Fruit fly (Drosophila melanogaster) whole organism, embryonic: ENCODE data around the gene CG31189.
A peak's percentile ranks its signal among the peaks of the same experiment; 100 is the strongest.

ENCODE experiments used
- B-H1 ChIP-seq: fragments of 200-800 bp; sonication (Bioruptor generic); IDR thresholded peaks from 3 replicates; pipeline ENCODE4 v1.3.6; 2022; ENCODE audit warnings: missing biosample characterization, missing genetic modification characterization
- Blimp-1 ChIP-seq: fragments of 200-800 bp; sonication (Bioruptor generic); optimal IDR thresholded peaks from 3 replicates; lab custom pipeline; 2018; ENCODE audit warnings: missing biosample characterization, missing genetic modification characterization, mild to moderate bottlenecking, moderate library complexity, missing genetic modification reagents
- CG13624 ChIP-seq: fragments of 200-800 bp; sonication (Bioruptor generic); optimal IDR thresholded peaks from 2 replicates; lab custom pipeline; 2016; ENCODE audit warnings: missing biosample characterization, missing genetic modification characterization
- CG14667 ChIP-seq: fragments of 200-800 bp; sonication (Bioruptor generic); IDR thresholded peaks from 2 replicates; pipeline ENCODE4 v1.3.6; 2022; ENCODE audit warnings: missing biosample characterization, missing genetic modification characterization
- CG15479 ChIP-seq: fragments of 200-800 bp; sonication (Bioruptor generic); optimal IDR thresholded peaks from 3 replicates; lab custom pipeline; 2019; ENCODE audit warnings: missing biosample characterization, mild to moderate bottlenecking, missing genetic modification characterization, moderate library complexity
- CG15514 ChIP-seq: fragments of 200-800 bp; sonication (Bioruptor generic); optimal IDR thresholded peaks from 3 replicates; lab custom pipeline; 2017; ENCODE audit warnings: missing biosample characterization, missing genetic modification characterization, mild to moderate bottlenecking, moderate library complexity, missing genetic modification reagents
- CG16815 ChIP-seq: fragments of 200-800 bp; sonication (Bioruptor generic); optimal IDR thresholded peaks from 3 replicates; lab custom pipeline; 2017; ENCODE audit warnings: missing biosample characterization, mild to moderate bottlenecking, missing genetic modification characterization
- CG16863 ChIP-seq: fragments of 200-800 bp; sonication (Bioruptor generic); optimal IDR thresholded peaks from 3 replicates; lab custom pipeline; 2016; ENCODE audit warnings: missing biosample characterization, missing genetic modification characterization
- CG17612 ChIP-seq: fragments of 200-800 bp; sonication (Bioruptor generic); IDR thresholded peaks from 2 replicates; pipeline ENCODE4 v1.3.6; 2022; ENCODE audit warnings: missing biosample characterization, missing genetic modification characterization
- CG1792 ChIP-seq: fragments of 200-800 bp; sonication (Bioruptor generic); optimal IDR thresholded peaks from 2 replicates; lab custom pipeline; 2016; ENCODE audit warnings: missing biosample characterization, missing genetic modification characterization
- CG18764 ChIP-seq: fragments of 200-800 bp; sonication (Bioruptor generic); optimal IDR thresholded peaks from 3 replicates; lab custom pipeline; 2016; ENCODE audit warnings: missing biosample characterization, missing genetic modification characterization
- CG2120 ChIP-seq: fragments of 200-800 bp; sonication (Bioruptor generic); optimal IDR thresholded peaks from 3 replicates; lab custom pipeline; 2016; ENCODE audit warnings: missing biosample characterization, missing genetic modification characterization
- CG2202 ChIP-seq: fragments of 200-800 bp; sonication (Bioruptor generic); optimal IDR thresholded peaks from 2 replicates; lab custom pipeline; 2018; ENCODE audit warnings: missing biosample characterization, mild to moderate bottlenecking, missing genetic modification characterization
- CG30403 ChIP-seq: fragments of 200-800 bp; sonication (Bioruptor generic); optimal IDR thresholded peaks from 3 replicates; lab custom pipeline; 2016; ENCODE audit warnings: missing biosample characterization, missing genetic modification characterization
- CG31388 ChIP-seq: fragments of 200-800 bp; sonication (Bioruptor generic); optimal IDR thresholded peaks from 2 replicates; lab custom pipeline; 2016; ENCODE audit warnings: missing biosample characterization, missing genetic modification characterization
- CG31441 ChIP-seq: fragments of 200-800 bp; sonication (Bioruptor generic); IDR thresholded peaks from 2 replicates; pipeline ENCODE4 v1.3.6; 2022; ENCODE audit warnings: missing biosample characterization, missing genetic modification characterization
- CG33213 ChIP-seq: fragments of 200-800 bp; sonication (Bioruptor generic); optimal IDR thresholded peaks from 3 replicates; lab custom pipeline; 2016; ENCODE audit warnings: missing biosample characterization, missing genetic modification characterization
- CG34422 ChIP-seq: fragments of 200-800 bp; sonication (Bioruptor generic); IDR thresholded peaks from 3 replicates; pipeline ENCODE4 v1.3.6; 2022; ENCODE audit warnings: missing biosample characterization, missing genetic modification characterization
- CG3838 ChIP-seq: fragments of 200-800 bp; sonication (Bioruptor generic); optimal IDR thresholded peaks from 3 replicates; lab custom pipeline; 2016; ENCODE audit warnings: missing biosample characterization, missing genetic modification characterization
- CG6683 ChIP-seq: fragments of 200-800 bp; sonication (Bioruptor generic); optimal IDR thresholded peaks from 2 replicates; lab custom pipeline; 2017; ENCODE audit warnings: missing biosample characterization, mild to moderate bottlenecking, missing genetic modification characterization, missing genetic modification reagents
- CG8089 ChIP-seq: fragments of 200-800 bp; sonication (Bioruptor generic); optimal IDR thresholded peaks from 3 replicates; lab custom pipeline; 2016; ENCODE audit warnings: missing biosample characterization, missing genetic modification characterization
- CG8290 ChIP-seq, 3 experiments: fragments of 200-800 bp; sonication (Bioruptor generic); optimal IDR thresholded peaks; 2 replicates each; lab custom pipeline; 2016 to 2019; ENCODE audit warnings: missing biosample characterization in 3 of 3, missing genetic modification characterization in 3 of 3, mild to moderate bottlenecking in 2 of 3, moderate library complexity in 1 of 3
- CG9215 ChIP-seq: fragments of 200-800 bp; sonication (Bioruptor generic); IDR thresholded peaks from 2 replicates; pipeline ENCODE4 v1.3.6; 2022; ENCODE audit warnings: missing biosample characterization, missing genetic modification characterization
- CG9797 ChIP-seq: fragments of 200-800 bp; sonication (Bioruptor generic); optimal IDR thresholded peaks from 3 replicates; lab custom pipeline; 2018; ENCODE audit warnings: missing biosample characterization, mild to moderate bottlenecking, missing genetic modification characterization
- Fer1 ChIP-seq: fragments of 200-800 bp; sonication (Bioruptor generic); optimal IDR thresholded peaks from 2 replicates; lab custom pipeline; 2017; ENCODE audit warnings: missing biosample characterization, mild to moderate bottlenecking, missing genetic modification characterization
- HLH3B ChIP-seq: fragments of 200-800 bp; sonication (Bioruptor generic); IDR thresholded peaks from 2 replicates; pipeline ENCODE4 v1.3.6; 2022; ENCODE audit warnings: missing biosample characterization, missing genetic modification characterization
- HLH4C ChIP-seq: fragments of 200-800 bp; sonication (Bioruptor generic); IDR thresholded peaks from 3 replicates; pipeline ENCODE4 v1.3.6; 2022; ENCODE audit warnings: missing biosample characterization, missing genetic modification characterization; ENCODE audit not compliant: partially characterized antibody
- HmgZ ChIP-seq: fragments of 200-800 bp; sonication (Bioruptor generic); optimal IDR thresholded peaks from 2 replicates; lab custom pipeline; 2018; ENCODE audit warnings: missing biosample characterization, mild to moderate bottlenecking, missing genetic modification characterization
- Hmx ChIP-seq: fragments of 200-800 bp; sonication (Bioruptor generic); optimal IDR thresholded peaks from 2 replicates; lab custom pipeline; 2016; ENCODE audit warnings: missing biosample characterization, missing genetic modification characterization
- Mad ChIP-seq: fragments of 200-800 bp; sonication (Bioruptor generic); optimal IDR thresholded peaks from 2 replicates; lab custom pipeline; 2016; ENCODE audit warnings: missing biosample characterization, missing genetic modification characterization
- Med ChIP-seq: fragments of 200-800 bp; sonication (Bioruptor generic); peaks from one replicate; lab custom pipeline; 2016; ENCODE audit warnings: missing biosample characterization, missing genetic modification characterization, mild to moderate bottlenecking, inconsistent platforms, moderate library complexity
- NC2α ChIP-seq: fragments of 200-800 bp; sonication (Bioruptor generic); optimal IDR thresholded peaks from 2 replicates; lab custom pipeline; 2016; ENCODE audit warnings: missing biosample characterization, missing genetic modification characterization
- dati ChIP-seq: fragments of 200-800 bp; sonication (Bioruptor generic); IDR thresholded peaks from 2 replicates; pipeline ENCODE4 v1.3.6; 2022; ENCODE audit warnings: missing biosample characterization, missing genetic modification characterization
- ewg ChIP-seq: fragments of 200-800 bp; sonication (Bioruptor generic); optimal IDR thresholded peaks from 3 replicates; lab custom pipeline; 2017; ENCODE audit warnings: mild to moderate bottlenecking, missing biosample characterization, missing genetic modification reagents, missing genetic modification characterization
- eyg ChIP-seq: fragments of 200-800 bp; sonication (Bioruptor generic); optimal IDR thresholded peaks from 3 replicates; lab custom pipeline; 2016; ENCODE audit warnings: missing biosample characterization, missing genetic modification characterization
- h ChIP-seq: fragments of >200 bp; optimal IDR thresholded peaks from 2 replicates; lab custom pipeline; 2017
- hb ChIP-seq: fragments of 200-800 bp; sonication (Bioruptor generic); IDR thresholded peaks from 3 replicates; pipeline ENCODE4 v1.3.6; 2022; ENCODE audit warnings: missing biosample characterization, missing genetic modification characterization; ENCODE audit not compliant: partially characterized antibody
- her ChIP-seq: fragments of 200-800 bp; sonication (Bioruptor generic); optimal IDR thresholded peaks from 2 replicates; lab custom pipeline; 2016; ENCODE audit warnings: missing biosample characterization, missing genetic modification characterization
- hkb ChIP-seq, 2 experiments: fragments of 200-800 bp in 1 of 2; fragments of >200 bp in 1 of 2; sonication (Bioruptor generic) in 1 of 2; IDR thresholded peaks in 1 of 2; optimal IDR thresholded peaks in 1 of 2; 2 replicates each; pipeline versions ENCODE4 v1.3.6 to Lab custom; 2017 to 2022; ENCODE audit warnings: missing biosample characterization in 1 of 2, missing genetic modification characterization in 1 of 2
- hth ChIP-seq: fragments of >200 bp; optimal IDR thresholded peaks from 2 replicates; lab custom pipeline; 2017; ENCODE audit warnings: inconsistent platforms
- mirr ChIP-seq: fragments of 200-800 bp; sonication (Bioruptor generic); optimal IDR thresholded peaks from 3 replicates; lab custom pipeline; 2018; ENCODE audit warnings: missing biosample characterization, mild to moderate bottlenecking, missing genetic modification characterization
- nmo ChIP-seq: fragments of 200-800 bp; sonication (Bioruptor generic); optimal IDR thresholded peaks from 2 replicates; lab custom pipeline; 2018; ENCODE audit warnings: missing biosample characterization, mild to moderate bottlenecking, missing genetic modification characterization, moderate library complexity
- repo ChIP-seq: fragments of 200-800 bp; sonication (Bioruptor generic); optimal IDR thresholded peaks from 2 replicates; lab custom pipeline; 2016; ENCODE audit warnings: missing biosample characterization, missing genetic modification characterization
- salm ChIP-seq: fragments of 200-800 bp; sonication (Bioruptor generic); optimal IDR thresholded peaks from 2 replicates; lab custom pipeline; 2018; ENCODE audit warnings: missing biosample characterization, mild to moderate bottlenecking, missing genetic modification characterization
- sim ChIP-seq: fragments of 200-800 bp; sonication (Bioruptor generic); IDR thresholded peaks from 2 replicates; pipeline ENCODE4 v1.3.6; 2022; ENCODE audit warnings: missing biosample characterization, missing genetic modification characterization
- sug ChIP-seq: fragments of 200-800 bp; optimal IDR thresholded peaks from 2 replicates; lab custom pipeline; 2019; ENCODE audit warnings: missing biosample characterization, mild to moderate bottlenecking, missing genetic modification characterization, moderate library complexity
- usp ChIP-seq: fragments of >200 bp; optimal IDR thresholded peaks from 2 replicates; lab custom pipeline; 2017; ENCODE audit warnings: missing biosample characterization, missing genetic modification characterization
- vfl ChIP-seq: fragments of 200-800 bp; sonication (Bioruptor generic); optimal IDR thresholded peaks from 2 replicates; lab custom pipeline; 2016; ENCODE audit warnings: missing biosample characterization, missing genetic modification characterization
- vvl ChIP-seq: fragments of 200-800 bp; sonication (Bioruptor generic); IDR thresholded peaks from 2 replicates; pipeline ENCODE4 v1.3.6; 2022; ENCODE audit warnings: missing biosample characterization, missing genetic modification characterization
- wor ChIP-seq: fragments of 200-800 bp; sonication (Bioruptor generic); IDR thresholded peaks from 2 replicates; pipeline ENCODE4 v1.3.6; 2022; ENCODE audit warnings: missing biosample characterization, missing genetic modification characterization

Gene CG31189

dm6 chr3R:21064000-21064924, 18.6 kb upstream of the CG31189 start, which contains the start of gene Cortactin (continued):
- TF ChIP-seq nmo (GFP tag; lab: Kevin White, UChicago), result peak; percentile 42
- no peak for TF ChIP-seq CG9797 (GFP tag; lab: Kevin White, UChicago)
- TF ChIP-seq usp (GFP tag; lab: Kevin White, UChicago), result no peak
- TF ChIP-seq HmgZ (tag; lab: Kevin White, UChicago), result peak; percentile 57
- no peak for TF ChIP-seq salm (tag; lab: Kevin White, UChicago)
- TF ChIP-seq CG9215 (GFP tag; lab: Robert Waterston, UW), result no peak
- no peak for TF ChIP-seq CG18764 (GFP tag; lab: Kevin White, UChicago)
- no peak for TF ChIP-seq Hmx (GFP tag; lab: Kevin White, UChicago)
- no peak for TF ChIP-seq CG30403 (GFP tag; lab: Kevin White, UChicago)
- TF ChIP-seq CG3838 (GFP tag; lab: Kevin White, UChicago), result no peak
- peak; percentile 39; the same call in 1 of the 3 replicates for TF ChIP-seq CG34422 (GFP tag; lab: Robert Waterston, UW)
- TF ChIP-seq CG8089 (GFP tag; lab: Kevin White, UChicago), result no peak
- peak; percentile 65; the same call in 1 of the 2 replicates for TF ChIP-seq vvl (GFP tag; lab: Robert Waterston, UW)
- peak; percentile 32 for TF ChIP-seq sug (tag; lab: Kevin White, UChicago)
- no peak for TF ChIP-seq CG15479
- TF ChIP-seq dati (GFP tag; lab: Robert Waterston, UW), result no peak
- peak; percentile 92 for TF ChIP-seq HLH4C (GFP tag; lab: Robert Waterston, UW)
- no peak for TF ChIP-seq HLH3B (GFP tag; lab: Robert Waterston, UW)
- TF ChIP-seq hth, result no peak
- TF ChIP-seq h (lab: Kevin White, UChicago), result no peak
- peak; percentile 9 for TF ChIP-seq mirr (GFP tag; lab: Kevin White, UChicago)
- TF ChIP-seq eyg, result no peak
- no peak for TF ChIP-seq her
- peak; percentile 13 for TF ChIP-seq CG2120 (GFP tag; lab: Kevin White, UChicago)
- no peak for TF ChIP-seq CG31441 (GFP tag; lab: Robert Waterston, UW)
- peak; percentile 28 for TF ChIP-seq Med (GFP tag; lab: Kevin White, UChicago)
- TF ChIP-seq CG16815 (GFP tag; lab: Kevin White, UChicago), result no peak
- no peak for TF ChIP-seq NC2α
- TF ChIP-seq CG33213 (GFP tag; lab: Kevin White, UChicago), result peak; percentile 32
- no peak for TF ChIP-seq CG14667 (GFP tag; lab: Robert Waterston, UW)
- TF ChIP-seq hkb (optimal IDR thresholded peaks at IDR 0.05; lab: Kevin White, UChicago), result no peak
- no peak for TF ChIP-seq hkb (GFP tag; IDR thresholded peaks at IDR 0.05; lab: Robert Waterston, UW)
- TF ChIP-seq CG1792, result no peak
- TF ChIP-seq repo (GFP tag; lab: Kevin White, UChicago), result no peak
- no peak for TF ChIP-seq CG17612
- TF ChIP-seq CG8290 (GFP tag; optimal IDR thresholded peaks at IDR 0.05; lab: Kevin White, UChicago), result no peak
- peak; percentile 68 to 86 for TF ChIP-seq CG8290 (tag; optimal IDR thresholded peaks at IDR 0.05; lab: Kevin White, UChicago)
- TF ChIP-seq hb (GFP tag; lab: Robert Waterston, UW), result peak; percentile 89
- TF ChIP-seq B-H1 (GFP tag; lab: Robert Waterston, UW), result no peak
- TF ChIP-seq Mad, result no peak
- TF ChIP-seq CG15514 (GFP tag; lab: Kevin White, UChicago), result peak; percentile 62
- TF ChIP-seq Fer1 (GFP tag; lab: Kevin White, UChicago), result no peak
- no peak for TF ChIP-seq wor (GFP tag; lab: Robert Waterston, UW)
- no peak for TF ChIP-seq vfl (GFP tag; lab: Kevin White, UChicago)
- no peak for TF ChIP-seq sim
- TF ChIP-seq CG16863 (GFP tag; lab: Kevin White, UChicago), result no peak
- TF ChIP-seq CG13624 (GFP tag; lab: Kevin White, UChicago), result peak; percentile 22
- TF ChIP-seq CG6683 (GFP tag; lab: Kevin White, UChicago), result no peak
- no peak for TF ChIP-seq CG2202
- TF ChIP-seq ewg (GFP tag; lab: Kevin White, UChicago), result no peak
- TF ChIP-seq CG31388 (GFP tag; lab: Kevin White, UChicago), result no peak
- TF ChIP-seq Blimp-1 (GFP tag; lab: Kevin White, UChicago), result no peak
